Worm (Caenorhabditis elegans): ENCODE results near the gene pink-1.

Gene pink-1

ce11 chrII:5373275-5374047, 22.0 kb downstream of the pink-1 start, which contains the start of the genes agt-2 and F09E5.3:
agt-2 (minus strand) TSS chrII:5373827.
F09E5.3 (plus strand) TSS chrII:5373997.
- TF ChIP-seq B0336.3 (GFP tag; IDR thresholded peaks at IDR 0.05), result peak; percentile 52; the same call in 1 of the 2 replicates
- TF ChIP-seq mxl-1 (tag; optimal IDR thresholded peaks at IDR 0.05), result no peak
- TF ChIP-seq gei-17 (GFP tag; optimal IDR thresholded peaks at IDR 0.05), result no peak
- TF ChIP-seq ceh-100 (GFP tag; IDR thresholded peaks at IDR 0.05), result peak; percentile 68
- TF ChIP-seq rcor-1 (GFP tag; IDR thresholded peaks at IDR 0.05), result peak; percentile 91
- peak; percentile 59 for TF ChIP-seq nhr-80 (tag; optimal IDR thresholded peaks at IDR 0.05)
- TF ChIP-seq nfya-2 (GFP tag; IDR thresholded peaks at IDR 0.05), result no peak
- TF ChIP-seq ets-4 (GFP tag; optimal IDR thresholded peaks at IDR 0.05), result peak; percentile 12
- TF ChIP-seq madf-10 (tag; optimal IDR thresholded peaks at IDR 0.05), result peak; percentile 49
- TF ChIP-seq akir-1 (GFP tag; optimal IDR thresholded peaks at IDR 0.05), result no peak
- TF ChIP-seq B0035.1 (tag; optimal IDR thresholded peaks at IDR 0.05), result no peak
- no peak for TF ChIP-seq hsf-1 (GFP tag; IDR thresholded peaks at IDR 0.05)
- TF ChIP-seq Y79H2A.3 (GFP tag; conservative IDR thresholded peaks at IDR 0.05), result no peak
- no peak for TF ChIP-seq F10E7.11 (tag; optimal IDR thresholded peaks at IDR 0.05)
- TF ChIP-seq die-1 (tag; optimal IDR thresholded peaks at IDR 0.05), result no peak
- TF ChIP-seq efl-1 (GFP tag; optimal IDR thresholded peaks at IDR 0.05), result peak; percentile 40
- TF ChIP-seq mel-28 (tag; optimal IDR thresholded peaks at IDR 0.05; ENCODE audit: borderline replicate concordance), result no peak
- no peak for TF ChIP-seq Y67H2A.10 (GFP tag; conservative IDR thresholded peaks at IDR 0.05)
- TF ChIP-seq nhr-120 (GFP tag; IDR thresholded peaks at IDR 0.05), result no peak
- TF ChIP-seq ztf-6 (GFP tag; IDR thresholded peaks at IDR 0.05), result no peak
- TF ChIP-seq ceh-40 (GFP tag; IDR thresholded peaks at IDR 0.05), result no peak
- TF ChIP-seq somi-1 (GFP tag; optimal IDR thresholded peaks at IDR 0.05), result peak; percentile 19
- TF ChIP-seq Y95B8A.8 (GFP tag; IDR thresholded peaks at IDR 0.05), result no peak
- no peak for TF ChIP-seq T26A5.8 (tag; optimal IDR thresholded peaks at IDR 0.05)
- TF ChIP-seq snpc-1.3 (tag; optimal IDR thresholded peaks at IDR 0.05; ENCODE audit: insufficient read depth), result peak; percentile 14
- no peak for TF ChIP-seq zim-3 (tag; optimal IDR thresholded peaks at IDR 0.05)
- TF ChIP-seq mcd-1 (GFP tag; IDR thresholded peaks at IDR 0.05), result peak; percentile 82
- no peak for TF ChIP-seq zfh-2 (GFP tag; conservative IDR thresholded peaks at IDR 0.05)
- TF ChIP-seq repo-1 (tag; optimal IDR thresholded peaks at IDR 0.05), result peak; percentile 56
- no peak for TF ChIP-seq ztf-25 (GFP tag; IDR thresholded peaks at IDR 0.05)
- TF ChIP-seq dpff-1 (tag; optimal IDR thresholded peaks at IDR 0.05), result no peak
- TF ChIP-seq nfya-1 (tag; optimal IDR thresholded peaks at IDR 0.05; ENCODE audit: borderline replicate concordance, insufficient read depth), result no peak
- TF ChIP-seq hmg-1.2 (GFP tag; IDR thresholded peaks at IDR 0.05), result peak; percentile 78
- peak; percentile 86 for TF ChIP-seq Y53G8AR.9 (GFP tag; conservative IDR thresholded peaks at IDR 0.05)
- no peak for TF ChIP-seq lag-1 (GFP tag; IDR thresholded peaks at IDR 0.05)
- TF ChIP-seq pha-4 (tag; optimal IDR thresholded peaks at IDR 0.05), result peak; percentile 61
- TF ChIP-seq snpc-4 (GFP tag; optimal IDR thresholded peaks at IDR 0.05), result no peak
- peak; percentile 5 to 72 (median 52) for TF ChIP-seq snpc-4 (tag; optimal IDR thresholded peaks at IDR 0.05)
- no peak for TF ChIP-seq sdz-38 (tag; optimal IDR thresholded peaks at IDR 0.05)
- no peak for TF ChIP-seq lsy-27 (tag; optimal IDR thresholded peaks at IDR 0.05; ENCODE audit: borderline replicate concordance, insufficient read depth)
- TF ChIP-seq C06A6.2 (GFP tag; conservative IDR thresholded peaks at IDR 0.05), result peak; percentile 75; the same call in 1 of the 2 replicates
- TF ChIP-seq rpc-1 (optimal IDR thresholded peaks at IDR 0.05), result no peak
- TF ChIP-seq rpc-1 (tag; optimal IDR thresholded peaks at IDR 0.05), result no peak
- TF ChIP-seq D2030.7 (GFP tag; IDR thresholded peaks at IDR 0.05), result 0 out of 2 replicates have a peak, but pooled peaks have one; percentile 55
- peak; percentile 77 for TF ChIP-seq nfyb-1 (GFP tag; IDR thresholded peaks at IDR 0.05)
- no peak for TF ChIP-seq fkh-3 (tag; optimal IDR thresholded peaks at IDR 0.05)
- TF ChIP-seq ztf-26 (tag; optimal IDR thresholded peaks at IDR 0.05), result peak; percentile 58
- TF ChIP-seq K11D2.4 (GFP tag; IDR thresholded peaks at IDR 0.05), result peak; percentile 83
